In the genomic region with DNA sequence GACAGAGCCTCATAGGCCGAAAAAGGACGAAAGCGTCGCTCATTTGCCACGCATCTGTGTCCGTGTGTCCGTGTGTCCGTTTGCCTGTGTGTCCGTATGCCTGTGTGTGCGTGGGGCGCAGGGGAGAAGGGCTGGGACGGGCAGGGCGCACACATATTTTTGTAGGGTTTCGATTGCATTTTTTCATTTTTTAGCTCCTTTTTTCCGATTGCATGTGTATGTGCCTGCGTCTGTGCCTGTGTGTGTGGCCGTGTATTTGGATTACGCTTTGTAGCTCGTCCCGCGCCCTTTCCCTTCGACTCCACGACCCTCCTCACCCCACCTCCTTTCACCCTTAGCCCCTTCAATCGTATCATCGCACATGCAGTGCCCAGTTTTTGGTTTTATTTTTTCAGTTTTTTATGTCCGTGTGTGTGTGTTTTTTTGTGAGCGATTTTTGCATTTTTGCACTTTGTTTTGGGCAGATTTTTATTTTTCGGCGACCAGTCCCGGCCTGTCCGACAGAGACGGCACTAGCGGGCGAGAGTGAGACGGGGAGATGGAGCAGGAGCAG, we compare ENCODE assay signal across 5 fruit fly cellular contexts.
TF ChIP-seq lines count a peak whose summit lies in the region.

No protein-coding gene starts in this region.

- TF ChIP-seq CTCF in whole organism, embryonic (GFP tag; optimal IDR thresholded peaks at IDR 0.05; lab: Kevin White, UChicago), result no peak

TF ChIP-seq in whole organism, 6 proteins besides CTCF, POLR2A, EP300 and RAD21:
- TF ChIP-seq usp (GFP tag; optimal IDR thresholded peaks at IDR 0.05; lab: Kevin White, UChicago) (no peak), Dll (optimal IDR thresholded peaks at IDR 0.05; lab: Kevin White, UChicago) (peak; percentile 46), psq (optimal IDR thresholded peaks at IDR 0.05; lab: Kevin White, UChicago) (no peak), EcR (GFP tag; optimal IDR thresholded peaks at IDR 0.05; lab: Kevin White, UChicago) (no peak)

TF ChIP-seq in whole organism, embryonic, 481 proteins besides CTCF, POLR2A, EP300 and RAD21:
- TF ChIP-seq Ets65A (GFP tag; lab: Kevin White, UChicago), result peak; percentile 82
- TF ChIP-seq pzg (GFP tag; optimal IDR thresholded peaks at IDR 0.05; lab: Kevin White, UChicago), result no peak

TF ChIP-seq in whole organism, prepupa, 60 proteins besides CTCF, POLR2A, EP300 and RAD21 (continues in another document):
- TF ChIP-seq CG34406 (GFP tag; optimal IDR thresholded peaks at IDR 0.05; lab: Kevin White, UChicago), result peak; percentile 24
- TF ChIP-seq net (GFP tag; optimal IDR thresholded peaks at IDR 0.05; lab: Kevin White, UChicago), result peak; percentile 11
- TF ChIP-seq pdm3 (GFP tag; optimal IDR thresholded peaks at IDR 0.05; lab: Kevin White, UChicago), result peak; percentile 5
- no peak for TF ChIP-seq CG11902 (GFP tag; optimal IDR thresholded peaks at IDR 0.05; lab: Kevin White, UChicago)
- peak; percentile 47 for TF ChIP-seq topi (GFP tag; optimal IDR thresholded peaks at IDR 0.05; lab: Kevin White, UChicago)
- peak; percentile 67 for TF ChIP-seq vri (GFP tag; optimal IDR thresholded peaks at IDR 0.05; lab: Kevin White, UChicago)
- peak; percentile 3 for TF ChIP-seq achi (GFP tag; optimal IDR thresholded peaks at IDR 0.05; lab: Kevin White, UChicago)
- TF ChIP-seq ss (GFP tag; optimal IDR thresholded peaks at IDR 0.05; lab: Kevin White, UChicago), result peak in 1 of 2 experiments; percentile 1
- TF ChIP-seq svp (GFP tag; lab: Kevin White, UChicago), result peak; percentile 70
- peak; percentile 26 for TF ChIP-seq CG6792 (GFP tag; optimal IDR thresholded peaks at IDR 0.05; lab: Kevin White, UChicago)
- TF ChIP-seq CG6163 (GFP tag; IDR thresholded peaks at IDR 0.05; lab: Robert Waterston, UW), result peak; percentile 17; the same call in 1 of the 3 replicates
- TF ChIP-seq spab (GFP tag; optimal IDR thresholded peaks at IDR 0.05; lab: Kevin White, UChicago), result no peak
- TF ChIP-seq Smox (GFP tag; optimal IDR thresholded peaks at IDR 0.05; lab: Kevin White, UChicago), result peak; percentile 37
- no peak for TF ChIP-seq Sox14 (GFP tag; optimal IDR thresholded peaks at IDR 0.05; lab: Kevin White, UChicago)
- TF ChIP-seq dsx (GFP tag; optimal IDR thresholded peaks at IDR 0.05; lab: Kevin White, UChicago; ENCODE audit: poor library complexity, severe bottlenecking), result no peak
- peak; percentile 41 for TF ChIP-seq esn (GFP tag; optimal IDR thresholded peaks at IDR 0.05; lab: Kevin White, UChicago)
- peak; percentile 18 for TF ChIP-seq Eip78C (GFP tag; lab: Kevin White, UChicago)
- TF ChIP-seq CG31627 (GFP tag; optimal IDR thresholded peaks at IDR 0.05; lab: Kevin White, UChicago), result peak; percentile 6
- peak; percentile 39 for TF ChIP-seq lz (GFP tag; optimal IDR thresholded peaks at IDR 0.05; lab: Kevin White, UChicago)
- no peak for TF ChIP-seq CG4318 (GFP tag; optimal IDR thresholded peaks at IDR 0.05; lab: Kevin White, UChicago)
- TF ChIP-seq cyc (GFP tag; optimal IDR thresholded peaks at IDR 0.05; lab: Kevin White, UChicago), result peak; percentile 7
- TF ChIP-seq Blimp-1 (GFP tag; optimal IDR thresholded peaks at IDR 0.05; lab: Kevin White, UChicago), result peak; percentile 79
- no peak for TF ChIP-seq fd85E (GFP tag; optimal IDR thresholded peaks at IDR 0.05; lab: Kevin White, UChicago)
- peak; percentile 13 for TF ChIP-seq Hr39 (GFP tag; optimal IDR thresholded peaks at IDR 0.05; lab: Kevin White, UChicago)
- no peak for TF ChIP-seq CG3919 (GFP tag; optimal IDR thresholded peaks at IDR 0.05; lab: Kevin White, UChicago)
- TF ChIP-seq dac (GFP tag; optimal IDR thresholded peaks at IDR 0.05; lab: Kevin White, UChicago), result no peak

TF ChIP-seq in whole organism, pupa, 21 proteins besides CTCF, POLR2A, EP300 and RAD21:
- TF ChIP-seq Snoo (tag; optimal IDR thresholded peaks at IDR 0.05; lab: Kevin White, UChicago), result peak; percentile 77
- no peak for TF ChIP-seq Ets98B (GFP tag; IDR thresholded peaks at IDR 0.05; lab: Robert Waterston, UW)

TF ChIP-seq in whole organism, wandering third instar larva, 38 proteins besides CTCF, POLR2A, EP300 and RAD21:
- TF ChIP-seq woc (GFP tag; optimal IDR thresholded peaks at IDR 0.05; lab: Kevin White, UChicago) (no peak), Rel (GFP tag; optimal IDR thresholded peaks at IDR 0.05; lab: Kevin White, UChicago) (no peak), Rel (tag; optimal IDR thresholded peaks at IDR 0.05; lab: Kevin White, UChicago) (peak; percentile 45), fru (GFP tag; optimal IDR thresholded peaks at IDR 0.05; lab: Kevin White, UChicago) (peak; percentile 50), dmrt93B (GFP tag; optimal IDR thresholded peaks at IDR 0.05; lab: Kevin White, UChicago) (peak; percentile 23), Hr83 (GFP tag; optimal IDR thresholded peaks at IDR 0.05; lab: Kevin White, UChicago; ENCODE audit: poor library complexity, severe bottlenecking) (no peak), OdsH (GFP tag; optimal IDR thresholded peaks at IDR 0.05; lab: Kevin White, UChicago) (no peak), sage (GFP tag; optimal IDR thresholded peaks at IDR 0.05; lab: Kevin White, UChicago) (no peak), foxo (GFP tag; optimal IDR thresholded peaks at IDR 0.05; lab: Kevin White, UChicago) (no peak), Myc (optimal IDR thresholded peaks at IDR 0.05; lab: Kevin White, UChicago) (no peak), CrebA (GFP tag; optimal IDR thresholded peaks at IDR 0.05; lab: Kevin White, UChicago; ENCODE audit: borderline replicate concordance) (peak; percentile 33), dsf (GFP tag; optimal IDR thresholded peaks at IDR 0.05; lab: Kevin White, UChicago; ENCODE audit: borderline replicate concordance) (no peak), Dif (GFP tag; optimal IDR thresholded peaks at IDR 0.05; lab: Kevin White, UChicago; ENCODE audit: partially characterized antibody) (peak; percentile 0), br (GFP tag; optimal IDR thresholded peaks at IDR 0.05; lab: Kevin White, UChicago) (peak; percentile 75), N (GFP tag; optimal IDR thresholded peaks at IDR 0.05; lab: Kevin White, UChicago) (peak; percentile 20), Dfd (GFP tag; optimal IDR thresholded peaks at IDR 0.05; lab: Kevin White, UChicago) (no peak), usp (GFP tag; optimal IDR thresholded peaks at IDR 0.05; lab: Kevin White, UChicago) (no peak), rgr (GFP tag; optimal IDR thresholded peaks at IDR 0.05; lab: Kevin White, UChicago) (peak; percentile 15), jim (GFP tag; optimal IDR thresholded peaks at IDR 0.05; lab: Kevin White, UChicago) (peak; percentile 90), pan (optimal IDR thresholded peaks at IDR 0.05; lab: Kevin White, UChicago) (no peak), CG9705 (GFP tag; optimal IDR thresholded peaks at IDR 0.05; lab: Kevin White, UChicago) (peak; percentile 36), Sp1 (GFP tag; optimal IDR thresholded peaks at IDR 0.05; lab: Kevin White, UChicago) (peak; percentile 92), HLH106 (tag; optimal IDR thresholded peaks at IDR 0.05; lab: Kevin White, UChicago) (peak; percentile 58), sv (GFP tag; optimal IDR thresholded peaks at IDR 0.05; lab: Kevin White, UChicago) (no peak), psq (GFP tag; optimal IDR thresholded peaks at IDR 0.05; lab: Kevin White, UChicago) (peak; percentile 79)
TF ChIP-seq in whole organism, wandering third instar larva: peak in this region for 13.
